Fruit fly (Drosophila melanogaster) whole organism, embryonic: ENCODE results near the gene Ire1.

Experiments used
- Asciz ChIP-seq: fragments of 200-800 bp; sonication (Bioruptor generic); optimal IDR thresholded peaks from 2 replicates; lab custom pipeline; 2017; ENCODE audit warnings: missing biosample characterization, mild to moderate bottlenecking, missing genetic modification characterization, missing genetic modification reagents
- Awh ChIP-seq: fragments of 200-800 bp; sonication (Bioruptor generic); IDR thresholded peaks from 2 replicates; pipeline ENCODE4, ENCODE4 v1.3.6; 2022; ENCODE audit warnings: missing biosample characterization, missing genetic modification characterization
- CG10267 ChIP-seq: fragments of 200-800 bp; sonication (Bioruptor generic); optimal IDR thresholded peaks from 2 replicates; lab custom pipeline; 2018; ENCODE audit warnings: missing biosample characterization, mild to moderate bottlenecking, missing genetic modification characterization, moderate library complexity
- CG10274 ChIP-seq: fragments of 200-800 bp; sonication (Bioruptor generic); optimal IDR thresholded peaks from 3 replicates; lab custom pipeline; 2017; ENCODE audit warnings: missing biosample characterization, mild to moderate bottlenecking, missing genetic modification characterization
- CG10979 ChIP-seq: fragments of 200-800 bp; sonication (Bioruptor generic); optimal IDR thresholded peaks from 2 replicates; lab custom pipeline; 2018; ENCODE audit warnings: missing biosample characterization, mild to moderate bottlenecking, missing genetic modification characterization, moderate library complexity
- CG11560 ChIP-seq: fragments of 200-800 bp; sonication (Bioruptor generic); IDR thresholded peaks from 3 replicates; pipeline ENCODE4 v1.3.6; 2022; ENCODE audit warnings: missing biosample characterization, missing genetic modification characterization
- CG1529 ChIP-seq: fragments of 200-800 bp; sonication (Bioruptor generic); optimal IDR thresholded peaks from 3 replicates; lab custom pipeline; 2018; ENCODE audit warnings: missing biosample characterization, missing genetic modification characterization
- CG15696 ChIP-seq: fragments of 200-800 bp; sonication (Bioruptor generic); optimal IDR thresholded peaks from 2 replicates; lab custom pipeline; 2019; ENCODE audit warnings: missing biosample characterization, mild to moderate bottlenecking, missing genetic modification characterization, moderate library complexity
- CG1603 ChIP-seq: fragments of 200-800 bp; sonication (Bioruptor generic); optimal IDR thresholded peaks from 2 replicates; lab custom pipeline; 2019; ENCODE audit warnings: missing biosample characterization, mild to moderate bottlenecking, missing genetic modification characterization, moderate library complexity
- CG1647 ChIP-seq: fragments of 200-800 bp; sonication (Bioruptor generic); optimal IDR thresholded peaks from 3 replicates; lab custom pipeline; 2016; ENCODE audit warnings: missing biosample characterization, missing genetic modification characterization
- CG17612 ChIP-seq: fragments of 200-800 bp; sonication (Bioruptor generic); IDR thresholded peaks from 2 replicates; pipeline ENCODE4 v1.3.6; 2022; ENCODE audit warnings: missing biosample characterization, missing genetic modification characterization
- CG18764 ChIP-seq: fragments of 200-800 bp; sonication (Bioruptor generic); optimal IDR thresholded peaks from 3 replicates; lab custom pipeline; 2016; ENCODE audit warnings: missing biosample characterization, missing genetic modification characterization
- CG3847 ChIP-seq: fragments of 200-800 bp; sonication (Bioruptor generic); IDR thresholded peaks from 2 replicates; pipeline ENCODE4 v1.3.6; 2022; ENCODE audit warnings: missing biosample characterization, missing genetic modification characterization
- CG3995 ChIP-seq: fragments of 200-800 bp; sonication (Bioruptor generic); optimal IDR thresholded peaks from 3 replicates; lab custom pipeline; 2016; ENCODE audit warnings: missing biosample characterization, missing genetic modification characterization
- CG4282 ChIP-seq: fragments of 200-800 bp; sonication (Bioruptor generic); optimal IDR thresholded peaks from 2 replicates; lab custom pipeline; 2016; ENCODE audit warnings: missing biosample characterization, missing genetic modification characterization
- CG4404 ChIP-seq: fragments of 200-800 bp; sonication (Bioruptor generic); IDR thresholded peaks from 2 replicates; pipeline ENCODE4 v1.3.6; 2022; ENCODE audit warnings: missing biosample characterization, missing genetic modification characterization
- CG7839 ChIP-seq: fragments of 200-800 bp; sonication (Bioruptor generic); optimal IDR thresholded peaks from 3 replicates; lab custom pipeline; 2018; ENCODE audit warnings: missing biosample characterization, mild to moderate bottlenecking, missing genetic modification characterization, moderate library complexity
- CG8359 ChIP-seq: fragments of 200-800 bp; sonication (Bioruptor generic); optimal IDR thresholded peaks from 2 replicates; lab custom pipeline; 2017; ENCODE audit warnings: missing biosample characterization, mild to moderate bottlenecking, missing genetic modification characterization, borderline replicate concordance
- CG8478 ChIP-seq: fragments of >200 bp; optimal IDR thresholded peaks from 2 replicates; lab custom pipeline; 2018
- CG9215 ChIP-seq: fragments of 200-800 bp; sonication (Bioruptor generic); IDR thresholded peaks from 2 replicates; pipeline ENCODE4 v1.3.6; 2022; ENCODE audit warnings: missing biosample characterization, missing genetic modification characterization
- CG9727 ChIP-seq: fragments of 200-800 bp; sonication (Bioruptor generic); optimal IDR thresholded peaks from 3 replicates; lab custom pipeline; 2017; ENCODE audit warnings: missing biosample characterization, mild to moderate bottlenecking, missing genetic modification characterization
- CG9876 ChIP-seq: fragments of 200-800 bp; sonication (Bioruptor generic); optimal IDR thresholded peaks from 2 replicates; lab custom pipeline; 2016; ENCODE audit warnings: missing biosample characterization, missing genetic modification characterization
- Chrac-16 ChIP-seq: fragments of 200-800 bp; sonication (Bioruptor generic); optimal IDR thresholded peaks from 3 replicates; lab custom pipeline; 2016; ENCODE audit warnings: missing biosample characterization, missing genetic modification characterization
- Dll ChIP-seq: fragments of 200-800 bp; sonication (Bioruptor generic); IDR thresholded peaks from 4 replicates; pipeline ENCODE4 v1.3.6; 2022; ENCODE audit warnings: missing biosample characterization, missing genetic modification characterization; ENCODE audit not compliant: partially characterized antibody
- Doc2 ChIP-seq: fragments of 200-800 bp; sonication (Bioruptor generic); IDR thresholded peaks from 2 replicates; pipeline ENCODE4 v1.3.6; 2022; ENCODE audit warnings: missing biosample characterization, missing genetic modification characterization
- E2f1 ChIP-seq: fragments of 200-800 bp; sonication (Bioruptor generic); IDR thresholded peaks from 2 replicates; pipeline ENCODE4 v1.3.6; 2022; ENCODE audit warnings: missing biosample characterization, missing genetic modification characterization
- Hmr ChIP-seq: fragments of 200-800 bp; sonication (Bioruptor generic); optimal IDR thresholded peaks from 3 replicates; lab custom pipeline; 2017; ENCODE audit warnings: mild to moderate bottlenecking, missing biosample characterization, missing genetic modification reagents, missing genetic modification characterization
- Hr3 ChIP-seq: fragments of 200-800 bp; sonication (Bioruptor generic); optimal IDR thresholded peaks from 3 replicates; lab custom pipeline; 2016; ENCODE audit warnings: missing biosample characterization, missing genetic modification characterization
- Lhr ChIP-seq: fragments of 200-800 bp; sonication (Bioruptor generic); optimal IDR thresholded peaks from 3 replicates; lab custom pipeline; 2017; ENCODE audit warnings: mild to moderate bottlenecking, missing biosample characterization, missing genetic modification reagents, missing genetic modification characterization
- MESR4 ChIP-seq: fragments of 200-800 bp; sonication (Bioruptor generic); optimal IDR thresholded peaks from 2 replicates; lab custom pipeline; 2018; ENCODE audit warnings: missing biosample characterization, mild to moderate bottlenecking, missing genetic modification characterization, moderate library complexity
- Tbp ChIP-seq: fragments of >200 bp; optimal IDR thresholded peaks from 2 replicates; lab custom pipeline; 2018; ENCODE audit warnings: missing biosample characterization, missing genetic modification characterization
- Xbp1 ChIP-seq: fragments of 200-800 bp; sonication (Bioruptor generic); optimal IDR thresholded peaks from 3 replicates; lab custom pipeline; 2016; ENCODE audit warnings: missing biosample characterization, mild to moderate bottlenecking, missing genetic modification characterization
- bowl ChIP-seq: fragments of 200-800 bp; sonication (Bioruptor generic); IDR thresholded peaks from 2 replicates; pipeline ENCODE4 v1.3.6; 2022; ENCODE audit warnings: missing biosample characterization, missing genetic modification characterization
- bsh ChIP-seq, 2 experiments: fragments of 200-800 bp; sonication (Bioruptor generic); optimal IDR thresholded peaks; 2 replicates each; lab custom pipeline; 2017 to 2018; ENCODE audit warnings: mild to moderate bottlenecking in 2 of 2, missing biosample characterization in 2 of 2, missing genetic modification characterization in 2 of 2, moderate library complexity in 1 of 2
- caup ChIP-seq: fragments of 200-800 bp; sonication (Bioruptor generic); optimal IDR thresholded peaks from 3 replicates; lab custom pipeline; 2017; ENCODE audit warnings: missing biosample characterization, mild to moderate bottlenecking, missing genetic modification characterization, moderate library complexity; ENCODE audit not compliant: severe bottlenecking
- chinmo ChIP-seq: fragments of 200-800 bp; sonication (Bioruptor generic); IDR thresholded peaks from 4 replicates; pipeline ENCODE4 v1.3.6; 2022; ENCODE audit warnings: missing biosample characterization, missing genetic modification characterization; ENCODE audit not compliant: partially characterized antibody
- ci ChIP-seq: fragments of 200-800 bp; sonication (Bioruptor generic); IDR thresholded peaks from 3 replicates; pipeline ENCODE4 v1.3.6; 2022; ENCODE audit warnings: missing biosample characterization, missing genetic modification characterization
- da ChIP-seq: fragments of 200-800 bp; sonication (Bioruptor generic); optimal IDR thresholded peaks from 2 replicates; lab custom pipeline; 2016; ENCODE audit warnings: missing biosample characterization, missing genetic modification characterization
- dati ChIP-seq: fragments of 200-800 bp; sonication (Bioruptor generic); IDR thresholded peaks from 2 replicates; pipeline ENCODE4 v1.3.6; 2022; ENCODE audit warnings: missing biosample characterization, missing genetic modification characterization
- fd96Cb ChIP-seq: fragments of 200-800 bp; sonication (Bioruptor generic); optimal IDR thresholded peaks from 2 replicates; lab custom pipeline; 2018; ENCODE audit warnings: missing biosample characterization, mild to moderate bottlenecking, missing genetic modification characterization, moderate library complexity
- ftz-f1 ChIP-seq: fragments of 200-800 bp; sonication (Bioruptor generic); optimal IDR thresholded peaks from 2 replicates; lab custom pipeline; 2016; ENCODE audit warnings: missing biosample characterization, missing genetic modification characterization
- grau ChIP-seq: fragments of 200-800 bp; optimal IDR thresholded peaks from 3 replicates; lab custom pipeline; 2019; ENCODE audit warnings: missing biosample characterization, mild to moderate bottlenecking, missing genetic modification characterization, moderate library complexity
- nau ChIP-seq: fragments of 200-800 bp; sonication (Bioruptor generic); optimal IDR thresholded peaks from 3 replicates; lab custom pipeline; 2017; ENCODE audit warnings: missing biosample characterization, mild to moderate bottlenecking, missing genetic modification characterization, missing genetic modification reagents
- otp ChIP-seq: fragments of 200-800 bp; sonication (Bioruptor generic); IDR thresholded peaks from 3 replicates; pipeline ENCODE4, ENCODE4 v1.3.6; 2022; ENCODE audit warnings: missing biosample characterization, missing genetic modification characterization
- pb ChIP-seq: fragments of 200-800 bp; sonication (Bioruptor generic); optimal IDR thresholded peaks from 3 replicates; lab custom pipeline; 2016; ENCODE audit warnings: missing biosample characterization, missing genetic modification characterization
- pho ChIP-seq: fragments of 200-800 bp; sonication (Bioruptor generic); optimal IDR thresholded peaks from 2 replicates; lab custom pipeline; 2016; ENCODE audit warnings: missing biosample characterization, missing genetic modification characterization
- run ChIP-seq: fragments of 200-800 bp; sonication (Bioruptor generic); optimal IDR thresholded peaks from 3 replicates; lab custom pipeline; 2018; ENCODE audit warnings: missing biosample characterization, mild to moderate bottlenecking, missing genetic modification characterization
- scrt ChIP-seq: fragments of 200-800 bp; sonication (Bioruptor generic); optimal IDR thresholded peaks from 2 replicates; lab custom pipeline; 2018; ENCODE audit warnings: missing biosample characterization, mild to moderate bottlenecking, missing genetic modification characterization, moderate library complexity
- sens-2 ChIP-seq: fragments of 200-800 bp; sonication (Bioruptor generic); IDR thresholded peaks from 2 replicates; pipeline ENCODE4 v1.3.6; 2022; ENCODE audit warnings: missing biosample characterization, missing genetic modification characterization
- stwl ChIP-seq: fragments of 200-800 bp; sonication (Bioruptor generic); optimal IDR thresholded peaks from 3 replicates; lab custom pipeline; 2018; ENCODE audit warnings: missing biosample characterization, mild to moderate bottlenecking, missing genetic modification characterization, moderate library complexity
- wdn ChIP-seq: fragments of 200-800 bp; sonication (Bioruptor generic); IDR thresholded peaks from 2 replicates; pipeline ENCODE4 v1.3.6; 2022; ENCODE audit warnings: missing biosample characterization, missing genetic modification characterization

Gene Ire1

dm6 chr3R:19892046-19892445 lies 31.0 kb upstream of the Ire1 start (continued):
- TF ChIP-seq CG18764 (GFP tag; lab: Kevin White, UChicago), result peak; percentile 49
- TF ChIP-seq nau, result no peak
- TF ChIP-seq CG10274 (GFP tag; lab: Kevin White, UChicago), result peak; percentile 50
- no peak for TF ChIP-seq MESR4 (GFP tag; lab: Kevin White, UChicago)
- 0 out of 2 replicates have a peak, but pooled peaks have one; percentile 51 for TF ChIP-seq CG17612 (GFP tag; lab: Robert Waterston, UW)
- peak; percentile 59; the same call in 1 of the 2 replicates for TF ChIP-seq wdn (GFP tag; lab: Robert Waterston, UW)
- peak; percentile 64 for TF ChIP-seq CG4404
- peak; percentile 54 for TF ChIP-seq caup (GFP tag; lab: Kevin White, UChicago)
- peak; percentile 55; the same call in 2 of the 3 replicates for TF ChIP-seq CG11560 (tag; lab: Robert Waterston, UW)
- peak; percentile 49 for TF ChIP-seq CG4282 (GFP tag; lab: Kevin White, UChicago)
- TF ChIP-seq CG10979 (tag; lab: Kevin White, UChicago), result peak; percentile 67
- TF ChIP-seq Hmr (GFP tag; lab: Kevin White, UChicago), result no peak
- TF ChIP-seq CG8478 (lab: Kevin White, UChicago), result no peak
- TF ChIP-seq grau (tag; lab: Kevin White, UChicago), result peak; percentile 70
- TF ChIP-seq Xbp1, result peak; percentile 69
- peak; percentile 55; the same call in 1 of the 2 replicates for TF ChIP-seq sens-2 (GFP tag; lab: Robert Waterston, UW)
- peak; percentile 28; the same call in 1 of the 2 replicates for TF ChIP-seq dati (GFP tag; lab: Robert Waterston, UW)
- peak; percentile 13 for TF ChIP-seq CG9876
- TF ChIP-seq Asciz, result peak; percentile 63
- TF ChIP-seq ftz-f1 (GFP tag; lab: Kevin White, UChicago), result no peak
- peak; percentile 45 for TF ChIP-seq CG8359
- TF ChIP-seq CG3995, result no peak
- TF ChIP-seq CG10267 (tag; lab: Kevin White, UChicago), result peak; percentile 56
- peak; percentile 58 for TF ChIP-seq CG15696
- peak; percentile 76 for TF ChIP-seq fd96Cb (tag; lab: Kevin White, UChicago)
- peak; percentile 23 for TF ChIP-seq Hr3
- peak; percentile 63 for TF ChIP-seq CG3847
- TF ChIP-seq otp, result peak; percentile 74; the same call in 1 of the 3 replicates
- TF ChIP-seq CG1603 (tag; lab: Kevin White, UChicago), result peak; percentile 89
- TF ChIP-seq pho (GFP tag; lab: Kevin White, UChicago), result peak; percentile 14
- peak; percentile 42 for TF ChIP-seq Chrac-16 (GFP tag; lab: Kevin White, UChicago)
- TF ChIP-seq da (GFP tag; lab: Kevin White, UChicago), result no peak
- peak; percentile 81 for TF ChIP-seq ci (GFP tag; lab: Robert Waterston, UW)
- TF ChIP-seq CG1529, result peak; percentile 7
- TF ChIP-seq Awh (GFP tag; lab: Robert Waterston, UW), result 0 out of 2 replicates have a peak, but pooled peaks have one; percentile 30
- peak; percentile 26 for TF ChIP-seq scrt (GFP tag; lab: Kevin White, UChicago)
- TF ChIP-seq chinmo, result no peak
- TF ChIP-seq run (tag; lab: Kevin White, UChicago), result no peak
- TF ChIP-seq stwl (tag; lab: Kevin White, UChicago), result no peak
- peak; percentile 71 for TF ChIP-seq E2f1 (GFP tag; lab: Robert Waterston, UW)
- TF ChIP-seq CG9215, result peak; percentile 69
- no peak for TF ChIP-seq Tbp (GFP tag; lab: Kevin White, UChicago)
- TF ChIP-seq bowl, result no peak
- TF ChIP-seq CG9727 (GFP tag; lab: Kevin White, UChicago), result peak; percentile 62
- no peak for TF ChIP-seq Lhr (GFP tag; lab: Kevin White, UChicago)
- no peak for TF ChIP-seq Doc2 (GFP tag; lab: Robert Waterston, UW)
- TF ChIP-seq bsh (GFP tag; optimal IDR thresholded peaks at IDR 0.05; lab: Kevin White, UChicago), result peak in 1 of 2 experiments; percentile 75
- TF ChIP-seq CG7839, result peak; percentile 82
- TF ChIP-seq pb (GFP tag; lab: Kevin White, UChicago), result peak; percentile 74
- peak; percentile 8 for TF ChIP-seq CG1647 (GFP tag; lab: Kevin White, UChicago)
- 0 out of 4 replicates have a peak, but pooled peaks have one; percentile 20 for TF ChIP-seq Dll (GFP tag; lab: Robert Waterston, UW)
